Fruit fly (Drosophila melanogaster): ENCODE measurements around the gene ATP6AP2.

ATP6AP2 gene

DNA sequence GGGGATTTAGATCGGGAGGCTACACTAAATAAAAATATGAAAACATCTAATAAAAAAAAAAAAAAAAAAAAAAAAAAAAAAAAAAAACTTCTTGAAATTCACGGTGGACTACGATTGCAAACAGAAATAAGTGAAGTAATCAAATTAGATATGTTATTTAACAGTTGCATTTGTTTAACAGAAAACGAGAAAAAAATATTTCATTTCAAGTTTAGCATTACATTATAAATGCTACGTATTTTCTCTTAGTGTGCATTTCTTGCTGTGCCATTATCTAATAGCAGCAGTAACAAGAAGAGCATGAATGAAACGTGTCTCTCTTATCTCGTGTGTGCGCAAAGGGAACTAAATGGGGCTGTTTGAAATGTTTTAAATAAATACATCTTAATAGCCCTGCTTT lies 35.6 kb upstream of the ATP6AP2 start (continued):
- TF ChIP-seq sc (optimal IDR thresholded peaks at IDR 0.05) (no peak), sc (GFP tag; optimal IDR thresholded peaks at IDR 0.05) (peak; percentile 20), CG17385 (GFP tag; optimal IDR thresholded peaks at IDR 0.05) (peak; percentile 59), CG18619 (GFP tag; optimal IDR thresholded peaks at IDR 0.05) (peak; percentile 43), h (optimal IDR thresholded peaks at IDR 0.05) (no peak), bsh (GFP tag; optimal IDR thresholded peaks at IDR 0.05) (peak in 1 of 2 experiments; percentile 82), CG10147 (GFP tag; optimal IDR thresholded peaks at IDR 0.05) (peak; percentile 2), Fer2 (tag; optimal IDR thresholded peaks at IDR 0.05) (no peak), CG5245 (GFP tag; optimal IDR thresholded peaks at IDR 0.05) (peak; percentile 53), lov (optimal IDR thresholded peaks at IDR 0.05) (no peak), lov (GFP tag; IDR thresholded peaks at IDR 0.05) (no peak), CG11695 (GFP tag; IDR thresholded peaks at IDR 0.05) (peak; percentile 87), Dek (tag; optimal IDR thresholded peaks at IDR 0.05) (peak; percentile 25), CG2678 (tag; optimal IDR thresholded peaks at IDR 0.05) (peak; percentile 65), CG5180 (GFP tag; optimal IDR thresholded peaks at IDR 0.05) (peak; percentile 13), lab (GFP tag; optimal IDR thresholded peaks at IDR 0.05) (peak; percentile 75), Sry-δ (GFP tag; optimal IDR thresholded peaks at IDR 0.05) (peak; percentile 26), ATbp (GFP tag; optimal IDR thresholded peaks at IDR 0.05) (peak; percentile 69), CG31441 (GFP tag; IDR thresholded peaks at IDR 0.05) (peak; percentile 80), toy (GFP tag; IDR thresholded peaks at IDR 0.05) (no peak), CG1792 (GFP tag; optimal IDR thresholded peaks at IDR 0.05) (peak; percentile 26), pros (GFP tag; optimal IDR thresholded peaks at IDR 0.05) (no peak), Lim3 (GFP tag; IDR thresholded peaks at IDR 0.05) (no peak), pho (GFP tag; optimal IDR thresholded peaks at IDR 0.05) (peak; percentile 59), cas (GFP tag; IDR thresholded peaks at IDR 0.05) (no peak), amos (GFP tag; IDR thresholded peaks at IDR 0.05; ENCODE audit: partially characterized antibody) (no peak), gt (GFP tag; IDR thresholded peaks at IDR 0.05) (no peak), ems (GFP tag; optimal IDR thresholded peaks at IDR 0.05) (peak; percentile 16), Nf-YA (GFP tag; IDR thresholded peaks at IDR 0.05) (no peak), Ssrp (tag; optimal IDR thresholded peaks at IDR 0.05) (peak; percentile 70), CG13775 (GFP tag; optimal IDR thresholded peaks at IDR 0.05) (peak; percentile 32), BtbVII (GFP tag; optimal IDR thresholded peaks at IDR 0.05) (peak; percentile 36), Bgb (GFP tag; IDR thresholded peaks at IDR 0.05; ENCODE audit: partially characterized antibody) (no peak), NfI (GFP tag; optimal IDR thresholded peaks at IDR 0.05) (peak; percentile 40), CG12942 (GFP tag; optimal IDR thresholded peaks at IDR 0.05) (peak; percentile 57), tx (GFP tag; optimal IDR thresholded peaks at IDR 0.05) (peak; percentile 23), CG2889 (GFP tag; IDR thresholded peaks at IDR 0.05) (no peak), scrt (GFP tag; optimal IDR thresholded peaks at IDR 0.05) (peak; percentile 38), Adf1 (GFP tag; IDR thresholded peaks at IDR 0.05) (0 out of 2 replicates have a peak, but pooled peaks have one; percentile 14), Mes4 (GFP tag; optimal IDR thresholded peaks at IDR 0.05) (peak; percentile 42), PHDP (tag; optimal IDR thresholded peaks at IDR 0.05) (peak; percentile 76), slp2 (GFP tag; optimal IDR thresholded peaks at IDR 0.05) (peak; percentile 57), Dip3 (GFP tag; optimal IDR thresholded peaks at IDR 0.05) (peak; percentile 3), GATAe (GFP tag; conservative IDR thresholded peaks at IDR 0.05) (no peak), ranshi (GFP tag; IDR thresholded peaks at IDR 0.05) (peak; percentile 65; the same call in 1 of the 2 replicates), Deaf1 (tag; optimal IDR thresholded peaks at IDR 0.05) (peak; percentile 61), nau (GFP tag; optimal IDR thresholded peaks at IDR 0.05) (no peak), CG10209 (GFP tag; optimal IDR thresholded peaks at IDR 0.05) (peak; percentile 59), CG11696 (GFP tag; IDR thresholded peaks at IDR 0.05) (0 out of 2 replicates have a peak, but pooled peaks have one; percentile 14), Ada2b (GFP tag; IDR thresholded peaks at IDR 0.05) (peak; percentile 51), HmgZ (tag; optimal IDR thresholded peaks at IDR 0.05) (no peak), E2f2 (GFP tag; IDR thresholded peaks at IDR 0.05) (peak; percentile 58; the same call in 1 of the 2 replicates)
